Worm (Caenorhabditis elegans) whole organism, L1 larva: ENCODE data around the gene pifk-1.

ENCODE experiments used
- lsy-2 ChIP-seq, 2 experiments: fragments of 150-350 bp; optimal IDR thresholded peaks; 2 replicates each; lab custom pipeline; 2014; ENCODE audit warnings: missing biosample characterization in 2 of 2, missing genetic modification characterization in 2 of 2
- nhr-237 ChIP-seq: fragments of 150-350 bp; optimal IDR thresholded peaks from 2 replicates; lab custom pipeline; 2014; ENCODE audit warnings: missing biosample characterization, missing genetic modification characterization
- sptf-1 ChIP-seq: fragments of 150-350 bp; optimal IDR thresholded peaks from 2 replicates; lab custom pipeline; 2014; ENCODE audit warnings: missing biosample characterization, missing genetic modification characterization

DNA sequence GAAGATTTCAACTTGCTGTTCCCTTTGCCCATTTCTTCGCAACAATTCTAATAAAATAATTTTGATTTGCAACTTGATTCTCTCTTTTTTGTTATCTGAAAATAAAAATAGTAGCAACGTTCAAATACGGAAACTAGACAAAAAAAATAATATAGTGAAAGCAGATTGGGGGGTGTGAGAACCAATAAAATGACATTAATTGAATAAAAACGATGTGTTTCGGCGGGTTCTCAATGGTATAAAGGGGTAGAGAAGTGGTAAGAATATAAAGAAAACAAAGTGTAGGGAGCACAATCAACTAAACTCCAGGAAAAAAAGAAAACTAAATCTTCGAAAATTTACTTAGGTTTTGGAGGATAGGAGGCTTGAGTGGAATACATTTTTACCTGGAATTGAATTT lies 38.9 kb upstream of the pifk-1 start, which contains the start of gene ncs-1:
- TF ChIP-seq lsy-2 (tag; optimal IDR thresholded peaks at IDR 0.05; lab: Kevin White, UChicago) (no peak), sptf-1 (tag; lab: Kevin White, UChicago) (no peak), nhr-237 (tag; lab: Kevin White, UChicago) (no peak)
